Worm (Caenorhabditis elegans): ENCODE measurements around the gene Y47D7A.11.

Y47D7A.11 gene

DNA sequence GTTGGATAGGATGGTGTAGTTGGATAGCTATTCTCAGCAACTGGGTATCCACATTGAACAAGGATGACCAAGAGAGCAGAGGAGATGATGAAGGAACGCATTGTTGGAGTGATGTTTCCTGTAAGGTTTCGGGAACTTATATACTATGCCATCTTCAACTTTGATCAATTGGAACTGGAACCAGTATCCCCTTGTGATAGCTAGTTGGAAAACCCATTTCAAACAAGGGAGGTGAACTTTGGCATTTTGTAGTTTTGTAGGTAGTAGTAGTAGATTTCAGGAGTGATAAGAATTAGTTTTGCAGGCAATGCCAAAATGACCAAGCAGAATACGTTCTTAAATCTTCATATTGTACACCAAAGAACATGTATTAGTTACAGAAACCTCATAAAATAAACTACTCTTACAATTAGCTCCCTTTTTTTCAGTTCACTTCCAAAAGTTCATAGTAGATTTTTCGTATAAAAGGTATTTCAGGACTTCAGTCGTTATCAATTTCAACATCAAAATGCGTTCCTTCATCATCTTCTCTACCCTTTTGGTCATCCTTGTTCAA is 8.3 kb downstream of the Y47D7A.11 start, which contains the start of the genes Y47D7A.7 and Y47D7A.2:
Gene Y47D7A.7 (minus strand): TSS at position 101 of the 556 bp plus-strand sequence.
Gene Y47D7A.2 (plus strand): TSS at position 506 of the 556 bp plus-strand sequence.
- TF ChIP-seq Y55F3AM.14 (GFP tag; optimal IDR thresholded peaks at IDR 0.05) (no peak), mdl-1 (tag; optimal IDR thresholded peaks at IDR 0.05) (no peak), elt-3 (tag; optimal IDR thresholded peaks at IDR 0.05) (no peak), nhr-25 (tag; optimal IDR thresholded peaks at IDR 0.05) (no peak), nhr-129 (tag; optimal IDR thresholded peaks at IDR 0.05) (no peak), unc-62 (GFP tag; optimal IDR thresholded peaks at IDR 0.05) (no peak), nhr-77 (tag; optimal IDR thresholded peaks at IDR 0.05) (no peak), F13H6.1 (tag; optimal IDR thresholded peaks at IDR 0.05) (no peak), ztf-4 (tag; optimal IDR thresholded peaks at IDR 0.05) (no peak), skn-1 (tag; optimal IDR thresholded peaks at IDR 0.05) (no peak)

DNA sequence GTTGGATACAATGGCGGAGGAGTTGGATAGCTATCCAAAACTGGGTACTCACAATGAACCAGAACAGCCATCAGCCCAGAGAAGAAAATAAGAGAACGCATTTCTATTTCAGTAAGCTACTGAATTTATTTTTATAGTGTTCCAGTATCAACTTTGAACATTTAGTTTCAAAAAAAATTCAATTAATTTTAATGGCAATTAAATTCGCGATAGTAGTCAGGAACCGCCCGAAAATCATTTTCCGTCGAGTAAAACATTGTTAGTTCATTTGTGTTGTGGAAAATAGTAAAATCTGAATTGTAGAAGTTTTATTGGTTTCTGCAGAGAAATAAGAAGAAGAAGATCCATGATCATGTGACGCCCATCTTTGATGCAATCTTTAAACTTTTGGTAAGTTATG is 10.0 kb downstream of the Y47D7A.11 start, which contains the start of gene Y47D7A.6:
Gene Y47D7A.6 (minus strand): TSS at position 101 of the 400 bp plus-strand sequence.
- TF ChIP-seq egl-27 (tag; optimal IDR thresholded peaks at IDR 0.05) (no peak), nhr-11 (tag; optimal IDR thresholded peaks at IDR 0.05) (no peak), sem-4 (tag; optimal IDR thresholded peaks at IDR 0.05) (no peak), zag-1 (tag; optimal IDR thresholded peaks at IDR 0.05) (no peak), ztf-1 (GFP tag; conservative IDR thresholded peaks at IDR 0.05) (no peak), fos-1 (tag; optimal IDR thresholded peaks at IDR 0.05) (no peak), R02D3.7 (tag; optimal IDR thresholded peaks at IDR 0.05) (no peak), aly-2 (tag; optimal IDR thresholded peaks at IDR 0.05) (no peak), sma-3 (GFP tag; optimal IDR thresholded peaks at IDR 0.05) (no peak), ama-1 (optimal IDR thresholded peaks at IDR 0.05) (no peak)

DNA sequence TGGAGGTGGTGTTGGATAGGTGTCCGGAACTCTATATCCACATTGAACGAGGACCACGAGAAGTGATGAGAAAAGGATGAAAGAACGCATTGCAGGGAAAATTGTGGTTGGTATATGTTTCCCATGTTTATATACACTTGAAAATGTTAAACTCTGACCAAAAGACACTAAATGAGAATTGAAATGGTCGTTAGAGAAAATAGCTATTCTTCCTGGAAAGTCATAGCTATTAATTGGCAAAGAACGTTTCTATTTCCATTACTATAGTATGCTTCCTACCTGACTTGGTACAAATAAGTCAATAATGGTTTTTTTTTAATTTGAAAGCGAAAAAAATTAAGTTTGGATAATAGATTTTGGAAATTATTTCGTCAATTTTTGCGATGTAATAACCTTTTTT is 11.4 kb downstream of the Y47D7A.11 start, which contains the start of gene Y47D7A.18:
Gene Y47D7A.18 (minus strand): TSS at position 101 of the 400 bp plus-strand sequence.
- TF ChIP-seq nhr-6 (tag; optimal IDR thresholded peaks at IDR 0.05) (no peak), mbf-1 (tag; optimal IDR thresholded peaks at IDR 0.05) (no peak), mab-5 (tag; optimal IDR thresholded peaks at IDR 0.05) (no peak), Y55F3AM.14 (GFP tag; optimal IDR thresholded peaks at IDR 0.05) (no peak), ZK546.5 (tag; optimal IDR thresholded peaks at IDR 0.05) (no peak), fos-1 (tag; optimal IDR thresholded peaks at IDR 0.05) (no peak)

DNA sequence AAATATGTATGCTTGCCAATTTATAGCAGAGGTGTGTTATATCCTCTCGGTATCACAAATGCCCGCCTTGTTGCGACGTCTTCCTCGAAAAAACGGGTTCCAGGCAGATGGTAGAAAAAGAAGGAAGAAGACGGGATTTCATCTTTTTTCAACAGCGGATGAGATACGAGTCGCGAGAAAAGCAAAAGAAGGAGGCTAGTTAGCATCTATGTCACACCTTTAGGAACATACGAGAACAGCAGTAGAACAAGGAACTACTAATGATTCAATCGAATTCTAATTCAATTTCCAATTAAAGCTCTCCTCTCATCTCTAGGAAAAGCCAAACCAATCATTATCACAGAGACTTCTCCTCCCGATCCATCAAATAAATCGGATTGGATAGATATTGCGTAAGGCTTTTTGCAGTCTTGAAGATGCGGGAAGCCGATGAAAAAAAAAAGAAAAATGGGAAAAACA is 13.5 kb downstream of the Y47D7A.11 start, which contains the start of gene grl-5:
Gene grl-5 (minus strand): TSS at position 51 of the 459 bp plus-strand sequence.
- TF ChIP-seq F13H6.1 (tag; optimal IDR thresholded peaks at IDR 0.05) (no peak), alr-1 (tag; optimal IDR thresholded peaks at IDR 0.05) (no peak), lsy-2 (tag; optimal IDR thresholded peaks at IDR 0.05) (no peak), ztf-4 (tag; optimal IDR thresholded peaks at IDR 0.05) (no peak), ama-1 (optimal IDR thresholded peaks at IDR 0.05) (no peak), nhr-237 (tag; optimal IDR thresholded peaks at IDR 0.05) (no peak), ceh-16 (tag; optimal IDR thresholded peaks at IDR 0.05) (no peak), nhr-23 (tag; optimal IDR thresholded peaks at IDR 0.05) (no peak), snpc-4 (tag; optimal IDR thresholded peaks at IDR 0.05) (no peak)

DNA sequence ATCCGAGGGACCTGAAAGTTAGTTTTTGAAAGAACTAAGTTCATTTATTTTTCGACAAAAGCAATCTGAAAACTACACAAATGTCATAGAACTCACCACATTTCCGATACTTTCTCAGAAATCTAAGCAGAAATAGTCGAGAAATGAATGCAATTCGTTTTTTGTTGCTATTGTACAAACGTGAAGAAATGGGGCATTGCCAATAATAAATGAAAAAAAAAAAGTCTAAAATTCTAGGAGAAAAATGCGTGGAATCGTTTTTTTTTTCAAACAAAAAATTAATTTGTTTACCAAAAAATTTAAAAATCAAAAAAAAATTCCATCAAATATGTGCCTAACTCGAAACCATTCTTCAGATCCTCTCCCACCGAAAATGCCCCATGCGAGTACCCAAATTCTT is 16.4 kb downstream of the Y47D7A.11 start, which contains the start of gene Y47D7A.17:
Gene Y47D7A.17 (minus strand): TSS at position 101 of the 400 bp plus-strand sequence.
- TF ChIP-seq unc-39 (tag; optimal IDR thresholded peaks at IDR 0.05): no peak

DNA sequence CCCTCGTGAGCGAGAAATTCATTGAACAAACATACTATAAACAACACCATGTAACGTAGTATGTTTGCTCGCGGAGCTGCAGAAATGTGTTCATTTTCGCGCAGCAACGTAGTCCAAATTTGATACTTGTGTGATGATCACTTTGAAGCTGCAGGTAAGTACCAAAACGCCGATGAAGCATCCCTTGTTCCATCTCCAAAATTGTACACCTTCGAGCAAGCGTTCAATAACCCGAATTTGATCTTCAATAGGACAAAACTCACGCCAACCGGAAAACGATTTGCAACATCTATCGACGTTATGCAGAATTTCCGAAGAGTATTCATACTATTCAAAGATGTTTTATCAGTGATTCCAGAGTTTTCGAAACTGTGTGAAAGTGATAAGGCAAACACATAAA is 17.5 kb downstream of the Y47D7A.11 start, which contains the start of gene Y47D7A.3:
Gene Y47D7A.3 (plus strand): TSS at position 301 of the 400 bp plus-strand sequence.
- TF ChIP-seq nhr-10 (tag; optimal IDR thresholded peaks at IDR 0.05) (no peak), elt-1 (tag; optimal IDR thresholded peaks at IDR 0.05) (no peak), ZK546.5 (tag; optimal IDR thresholded peaks at IDR 0.05) (no peak), unc-39 (tag; optimal IDR thresholded peaks at IDR 0.05) (no peak), lin-11 (tag; optimal IDR thresholded peaks at IDR 0.05) (no peak), ztf-4 (tag; optimal IDR thresholded peaks at IDR 0.05) (no peak), dmd-4 (tag; optimal IDR thresholded peaks at IDR 0.05) (no peak), nhr-11 (tag; optimal IDR thresholded peaks at IDR 0.05) (no peak), nhr-6 (tag; optimal IDR thresholded peaks at IDR 0.05) (no peak), ceh-16 (tag; optimal IDR thresholded peaks at IDR 0.05) (no peak), nhr-21 (tag; optimal IDR thresholded peaks at IDR 0.05) (no peak), ztf-11 (tag; optimal IDR thresholded peaks at IDR 0.05) (no peak), sma-9 (GFP tag; optimal IDR thresholded peaks at IDR 0.05) (no peak), sma-9 (tag; optimal IDR thresholded peaks at IDR 0.05) (no peak), lin-13 (GFP tag; optimal IDR thresholded peaks at IDR 0.05) (no peak)
